Worm (Caenorhabditis elegans) whole organism, young adult: ENCODE data around the gene ptc-1.

Experiments
- ama-1 ChIP-seq, 3 experiments: fragments of 150-350 bp in 1 of 3; sonication (generic microtip) in 2 of 3; optimal IDR thresholded peaks; 2 replicates each; lab custom pipeline; 2014 to 2018; ENCODE audit warnings: missing biosample characterization in 2 of 3, missing genetic modification characterization in 2 of 3, missing genetic modification reagents in 2 of 3
- ccch-3 ChIP-seq: fragments of 200-800 bp; sonication (Bioruptor generic); optimal IDR thresholded peaks from 2 replicates; lab custom pipeline; 2018; ENCODE audit warnings: mild to moderate bottlenecking, missing genetic modification characterization, missing compliant biosample characterization
- him-1 ChIP-seq: sonication (generic microtip); optimal IDR thresholded peaks from 2 replicates; lab custom pipeline; 2016; ENCODE audit warnings: missing genotype, missing genetic modification reagents, missing genetic modification characterization, missing compliant biosample characterization
- madf-8 ChIP-seq: fragments of 200-800 bp; sonication (Bioruptor generic); conservative IDR thresholded peaks from 2 replicates; pipeline ENCODE4 v1.3.6; 2022; ENCODE audit warnings: missing genetic modification reagents, missing genetic modification characterization, missing compliant biosample characterization
- nhr-27 ChIP-seq: fragments of 200-800 bp; sonication (Bioruptor generic); optimal IDR thresholded peaks from 2 replicates; lab custom pipeline; 2018; ENCODE audit warnings: mild to moderate bottlenecking, missing genetic modification characterization, moderate library complexity, missing compliant biosample characterization
- unc-62 ChIP-seq: fragments of 150-350 bp; optimal IDR thresholded peaks from 2 replicates; lab custom pipeline; 2014; ENCODE audit warnings: missing biosample characterization, missing genetic modification reagents, missing genetic modification characterization

ce11 chrII:7900762-7901161 is 7.7 kb downstream of the ptc-1 start:
- no peak for TF ChIP-seq ama-1 (optimal IDR thresholded peaks at IDR 0.05; lab: Kevin White, UChicago)
- TF ChIP-seq ama-1 (GFP tag; optimal IDR thresholded peaks at IDR 0.05; lab: Kevin White, UChicago), result no peak
- no peak for TF ChIP-seq ccch-3 (GFP tag; lab: Kevin White, UChicago)
- no peak for TF ChIP-seq him-1 (tag; lab: Kevin White, UChicago)
- no peak for TF ChIP-seq unc-62 (GFP tag; lab: Kevin White, UChicago)
- no peak for TF ChIP-seq madf-8 (GFP tag; lab: Robert Waterston, UW)
- TF ChIP-seq nhr-27 (tag; lab: Kevin White, UChicago), result no peak
